Fruit fly (Drosophila melanogaster) whole organism, wandering third instar larva: Measurements from ENCODE around the gene Spn28Db.

Experiments
- Abd-B ChIP-seq: fragments of >200 bp; optimal IDR thresholded peaks from 2 replicates; lab custom pipeline; 2017; ENCODE audit warnings: missing biosample characterization, missing genetic modification characterization
- CG9705 ChIP-seq: fragments of 200-800 bp; sonication (Bioruptor generic); optimal IDR thresholded peaks from 2 replicates; lab custom pipeline; 2018; ENCODE audit warnings: missing biosample characterization, mild to moderate bottlenecking, missing genetic modification characterization
- HLH106 ChIP-seq: fragments of 200-800 bp; optimal IDR thresholded peaks from 3 replicates; lab custom pipeline; 2019; ENCODE audit warnings: missing biosample characterization, mild to moderate bottlenecking, missing genetic modification characterization, moderate library complexity
- Hr83 ChIP-seq: fragments of 200-300 bp; sonication (Bioruptor generic); optimal IDR thresholded peaks from 2 replicates; lab custom pipeline; 2016; ENCODE audit warnings: missing biosample characterization, mild to moderate bottlenecking, missing genetic modification characterization, moderate library complexity; ENCODE audit not compliant: poor library complexity, severe bottlenecking
- OdsH ChIP-seq: fragments of 200-800 bp; sonication (Bioruptor generic); optimal IDR thresholded peaks from 2 replicates; lab custom pipeline; 2016; ENCODE audit warnings: missing biosample characterization, mild to moderate bottlenecking, missing genetic modification characterization
- dmrt93B ChIP-seq: fragments of 200-800 bp; sonication (Bioruptor generic); optimal IDR thresholded peaks from 2 replicates; lab custom pipeline; 2018; ENCODE audit warnings: missing biosample characterization, mild to moderate bottlenecking, missing genetic modification characterization
- jim ChIP-seq: fragments of 175-275, 200-325 bp; sonication (Bioruptor generic); optimal IDR thresholded peaks from 2 replicates; lab custom pipeline; 2016; ENCODE audit warnings: missing biosample characterization, mild to moderate bottlenecking, missing genetic modification characterization
- sv ChIP-seq: fragments of 200-800 bp; sonication (Bioruptor generic); optimal IDR thresholded peaks from 3 replicates; lab custom pipeline; 2016; ENCODE audit warnings: missing biosample characterization, missing genetic modification characterization

- TF ChIP-seq OdsH (GFP tag; lab: Kevin White, UChicago) (no peak), CG9705 (no peak), Abd-B (GFP tag; lab: Kevin White, UChicago) (no peak), dmrt93B (GFP tag; lab: Kevin White, UChicago) (no peak), Hr83 (no peak), sv (GFP tag; lab: Kevin White, UChicago) (no peak), HLH106 (tag; lab: Kevin White, UChicago) (peak; percentile 17), jim (GFP tag; lab: Kevin White, UChicago) (no peak)
Observed at dm6 chr2L:7841244-7841643, 49.3 kb downstream of the Spn28Db start.
